Fruit fly (Drosophila melanogaster) whole organism, embryonic: ENCODE results near the gene prd.

Experiments used
- Atf6 ChIP-seq: fragments of 200-800 bp; sonication (Bioruptor generic); IDR thresholded peaks from 2 replicates; pipeline ENCODE4 v1.3.6; 2022; ENCODE audit warnings: missing biosample characterization, missing genetic modification characterization
- BEAF-32 ChIP-seq: fragments of 200-800 bp; sonication (Bioruptor generic); optimal IDR thresholded peaks from 3 replicates; lab custom pipeline; 2017; ENCODE audit warnings: missing biosample characterization, missing genetic modification characterization, mild to moderate bottlenecking, moderate library complexity, missing genetic modification reagents
- C15 ChIP-seq: fragments of 200-800 bp; sonication (Bioruptor generic); IDR thresholded peaks from 3 replicates; pipeline ENCODE4 v1.3.6; 2022; ENCODE audit warnings: missing biosample characterization, missing genetic modification characterization
- CG10267 ChIP-seq: fragments of 200-800 bp; sonication (Bioruptor generic); optimal IDR thresholded peaks from 2 replicates; lab custom pipeline; 2018; ENCODE audit warnings: missing biosample characterization, mild to moderate bottlenecking, missing genetic modification characterization, moderate library complexity
- CG11247 ChIP-seq: fragments of 200-800 bp; sonication (Bioruptor generic); IDR thresholded peaks from 2 replicates; pipeline ENCODE4 v1.3.6; 2022; ENCODE audit warnings: missing biosample characterization, missing genetic modification characterization
- CG11560 ChIP-seq: fragments of 200-800 bp; sonication (Bioruptor generic); IDR thresholded peaks from 3 replicates; pipeline ENCODE4 v1.3.6; 2022; ENCODE audit warnings: missing biosample characterization, missing genetic modification characterization
- CG13424 ChIP-seq: fragments of 200-800 bp; sonication (Bioruptor generic); optimal IDR thresholded peaks from 2 replicates; lab custom pipeline; 2019; ENCODE audit warnings: missing biosample characterization, mild to moderate bottlenecking, missing genetic modification characterization, moderate library complexity
- CG15269 ChIP-seq: fragments of 200-800 bp; sonication (Bioruptor generic); optimal IDR thresholded peaks from 2 replicates; lab custom pipeline; 2018; ENCODE audit warnings: missing biosample characterization, mild to moderate bottlenecking, missing genetic modification characterization, moderate library complexity
- CG16779 ChIP-seq: fragments of 200-800 bp; sonication (Bioruptor generic); IDR thresholded peaks from 2 replicates; pipeline ENCODE4 v1.3.6; 2022; ENCODE audit warnings: missing biosample characterization, missing genetic modification characterization
- CG17328 ChIP-seq: fragments of 200-800 bp; sonication (Bioruptor generic); IDR thresholded peaks from 2 replicates; pipeline ENCODE4 v1.3.6; 2022; ENCODE audit warnings: missing biosample characterization, missing genetic modification characterization
- CG17385 ChIP-seq: fragments of 200-800 bp; sonication (Bioruptor generic); optimal IDR thresholded peaks from 3 replicates; lab custom pipeline; 2018; ENCODE audit warnings: missing biosample characterization, mild to moderate bottlenecking, missing genetic modification characterization
- CG17568 ChIP-seq: fragments of 200-800 bp; sonication (Bioruptor generic); optimal IDR thresholded peaks from 2 replicates; lab custom pipeline; 2018; ENCODE audit warnings: missing biosample characterization, mild to moderate bottlenecking, missing genetic modification characterization, moderate library complexity
- CG17802 ChIP-seq: fragments of 200-800 bp; sonication (Bioruptor generic); optimal IDR thresholded peaks from 2 replicates; lab custom pipeline; 2018; ENCODE audit warnings: missing biosample characterization, mild to moderate bottlenecking, missing genetic modification characterization, moderate library complexity
- CG18619 ChIP-seq: fragments of 200-800 bp; sonication (Bioruptor generic); optimal IDR thresholded peaks from 3 replicates; lab custom pipeline; 2017; ENCODE audit warnings: missing biosample characterization, mild to moderate bottlenecking, missing genetic modification characterization
- CG2116 ChIP-seq: fragments of 200-800 bp; sonication (Bioruptor generic); optimal IDR thresholded peaks from 3 replicates; lab custom pipeline; 2018; ENCODE audit warnings: missing biosample characterization, mild to moderate bottlenecking, missing genetic modification characterization
- CG2712 ChIP-seq: fragments of 200-800 bp; optimal IDR thresholded peaks from 3 replicates; lab custom pipeline; 2019; ENCODE audit warnings: missing biosample characterization, mild to moderate bottlenecking, missing genetic modification characterization, moderate library complexity
- CG30020 ChIP-seq: fragments of 200-800 bp; optimal IDR thresholded peaks from 2 replicates; lab custom pipeline; 2019; ENCODE audit warnings: missing biosample characterization, mild to moderate bottlenecking, missing genetic modification characterization, moderate library complexity
- CG32532 ChIP-seq: fragments of 200-800 bp; sonication (Bioruptor generic); IDR thresholded peaks from 2 replicates; pipeline ENCODE4 v1.3.6; 2022; ENCODE audit warnings: missing biosample characterization, missing genetic modification characterization
- CG32772 ChIP-seq: fragments of 200-800 bp; sonication (Bioruptor generic); IDR thresholded peaks from 2 replicates; pipeline ENCODE4 v1.3.6; 2022; ENCODE audit warnings: missing biosample characterization, missing genetic modification characterization
- CG4360 ChIP-seq: fragments of 200-800 bp; sonication (Bioruptor generic); IDR thresholded peaks from 2 replicates; pipeline ENCODE4 v1.3.6; 2022; ENCODE audit warnings: missing biosample characterization, missing genetic modification characterization
- CG43689 ChIP-seq: fragments of 200-800 bp; sonication (Bioruptor generic); IDR thresholded peaks from 2 replicates; pipeline ENCODE4 v1.3.6; 2022; ENCODE audit warnings: missing biosample characterization, missing genetic modification characterization
- CG4707 ChIP-seq: fragments of 200-800 bp; sonication (Bioruptor generic); optimal IDR thresholded peaks from 2 replicates; lab custom pipeline; 2018; ENCODE audit warnings: missing biosample characterization, mild to moderate bottlenecking, missing genetic modification characterization, moderate library complexity
- CG7839 ChIP-seq: fragments of 200-800 bp; sonication (Bioruptor generic); optimal IDR thresholded peaks from 3 replicates; lab custom pipeline; 2018; ENCODE audit warnings: missing biosample characterization, mild to moderate bottlenecking, missing genetic modification characterization, moderate library complexity
- CG7928 ChIP-seq: fragments of 200-800 bp; sonication (Bioruptor generic); optimal IDR thresholded peaks from 2 replicates; lab custom pipeline; 2017; ENCODE audit warnings: missing biosample characterization, mild to moderate bottlenecking, missing genetic modification characterization
- CG8944 ChIP-seq: fragments of 200-800 bp; sonication (Bioruptor generic); optimal IDR thresholded peaks from 3 replicates; lab custom pipeline; 2016; ENCODE audit warnings: missing biosample characterization, missing genetic modification characterization
- CG9437 ChIP-seq: fragments of 200-800 bp; sonication (Bioruptor generic); optimal IDR thresholded peaks from 2 replicates; lab custom pipeline; 2018; ENCODE audit warnings: missing biosample characterization, mild to moderate bottlenecking, missing genetic modification characterization
- CHES-1-like ChIP-seq: fragments of 200-800 bp; sonication (Bioruptor generic); optimal IDR thresholded peaks from 2 replicates; lab custom pipeline; 2016; ENCODE audit warnings: missing biosample characterization, missing genetic modification characterization
- H2.0 ChIP-seq: fragments of 200-800 bp; sonication (Bioruptor generic); IDR thresholded peaks from 2 replicates; pipeline ENCODE4 v1.3.6; 2022; ENCODE audit warnings: missing biosample characterization, missing genetic modification characterization
- HLH4C ChIP-seq: fragments of 200-800 bp; sonication (Bioruptor generic); IDR thresholded peaks from 3 replicates; pipeline ENCODE4 v1.3.6; 2022; ENCODE audit warnings: missing biosample characterization, missing genetic modification characterization; ENCODE audit not compliant: partially characterized antibody
- HmgD ChIP-seq: fragments of 200-800 bp; sonication (Bioruptor generic); optimal IDR thresholded peaks from 3 replicates; lab custom pipeline; 2016; ENCODE audit warnings: missing biosample characterization, missing genetic modification characterization
- Sin3A ChIP-seq: fragments of >200 bp; optimal IDR thresholded peaks from 2 replicates; lab custom pipeline; 2018
- Trl ChIP-seq, 3 experiments: fragments of >200 bp in 2 of 3; fragments of 200-800 bp in 1 of 3; sonication (Bioruptor generic) in 1 of 3; optimal IDR thresholded peaks; 2 replicates in 1 of 3; 3 replicates in 2 of 3; lab custom pipeline; 2016 to 2017; ENCODE audit warnings: missing biosample characterization in 1 of 3, missing genetic modification characterization in 1 of 3
- Usf ChIP-seq: fragments of 200-800 bp; sonication (Bioruptor generic); optimal IDR thresholded peaks from 2 replicates; lab custom pipeline; 2017; ENCODE audit warnings: missing genotype, missing biosample characterization, missing genetic modification characterization
- Xrp1 ChIP-seq: fragments of 200-800 bp; sonication (Bioruptor generic); IDR thresholded peaks from 2 replicates; pipeline ENCODE4 v1.3.6; 2022; ENCODE audit warnings: missing biosample characterization, missing genetic modification characterization
- cad ChIP-seq: fragments of >200 bp; optimal IDR thresholded peaks from 2 replicates; lab custom pipeline; 2017; ENCODE audit warnings: missing biosample characterization, missing genetic modification characterization
- cato ChIP-seq: fragments of 200-800 bp; sonication (Bioruptor generic); optimal IDR thresholded peaks from 2 replicates; lab custom pipeline; 2016; ENCODE audit warnings: missing biosample characterization, missing genetic modification characterization, borderline replicate concordance
- corto ChIP-seq: fragments of 200-800 bp; sonication (Bioruptor generic); optimal IDR thresholded peaks from 2 replicates; lab custom pipeline; 2016; ENCODE audit warnings: missing biosample characterization, mild to moderate bottlenecking, missing genetic modification characterization, moderate library complexity
- crc ChIP-seq: fragments of 200-800 bp; sonication (Bioruptor generic); optimal IDR thresholded peaks from 2 replicates; lab custom pipeline; 2016; ENCODE audit warnings: missing biosample characterization, missing genetic modification characterization
- dm ChIP-seq: fragments of 200-800 bp; sonication (Bioruptor generic); optimal IDR thresholded peaks from 3 replicates; lab custom pipeline; 2016; ENCODE audit warnings: missing biosample characterization, missing genetic modification characterization
- dpn ChIP-seq, 2 experiments: fragments of 200-800 bp; sonication (Bioruptor generic); optimal IDR thresholded peaks; 3 replicates each; lab custom pipeline; 2016; ENCODE audit warnings: missing biosample characterization in 2 of 2, missing genetic modification characterization in 2 of 2
- emc ChIP-seq: fragments of 200-800 bp; sonication (Bioruptor generic); optimal IDR thresholded peaks from 2 replicates; lab custom pipeline; 2016; ENCODE audit warnings: missing biosample characterization, missing genetic modification characterization
- grau ChIP-seq: fragments of 200-800 bp; optimal IDR thresholded peaks from 3 replicates; lab custom pipeline; 2019; ENCODE audit warnings: missing biosample characterization, mild to moderate bottlenecking, missing genetic modification characterization, moderate library complexity
- gro ChIP-seq: fragments of 200-800 bp; sonication (Bioruptor generic); optimal IDR thresholded peaks from 2 replicates; lab custom pipeline; 2016; ENCODE audit warnings: missing biosample characterization, missing genetic modification characterization
- h ChIP-seq: fragments of >200 bp; optimal IDR thresholded peaks from 2 replicates; lab custom pipeline; 2017
- jing ChIP-seq: fragments of 200-800 bp; sonication (Bioruptor generic); optimal IDR thresholded peaks from 2 replicates; lab custom pipeline; 2018; ENCODE audit warnings: missing biosample characterization, mild to moderate bottlenecking, missing genetic modification characterization
- knrl ChIP-seq: fragments of 200-800 bp; sonication (Bioruptor generic); IDR thresholded peaks from 3 replicates; pipeline ENCODE4 v1.3.6; 2022; ENCODE audit warnings: missing biosample characterization, missing genetic modification characterization; ENCODE audit not compliant: partially characterized antibody
- pb ChIP-seq: fragments of 200-800 bp; sonication (Bioruptor generic); optimal IDR thresholded peaks from 3 replicates; lab custom pipeline; 2016; ENCODE audit warnings: missing biosample characterization, missing genetic modification characterization
- pho ChIP-seq: fragments of 200-800 bp; sonication (Bioruptor generic); optimal IDR thresholded peaks from 2 replicates; lab custom pipeline; 2016; ENCODE audit warnings: missing biosample characterization, missing genetic modification characterization
- ro ChIP-seq: fragments of 200-800 bp; sonication (Bioruptor generic); IDR thresholded peaks from 2 replicates; pipeline ENCODE4 v1.3.6; 2022; ENCODE audit warnings: missing biosample characterization, missing genetic modification characterization
- sd ChIP-seq: fragments of 200-800 bp; sonication (Bioruptor generic); optimal IDR thresholded peaks from 3 replicates; lab custom pipeline; 2018; ENCODE audit warnings: missing biosample characterization, mild to moderate bottlenecking, missing genetic modification characterization, moderate library complexity
- shn ChIP-seq: fragments of 200-800 bp; sonication (Bioruptor generic); optimal IDR thresholded peaks from 3 replicates; lab custom pipeline; 2016; ENCODE audit warnings: missing biosample characterization, missing genetic modification characterization
- zf30C ChIP-seq: fragments of 200-800 bp; sonication (Bioruptor generic); optimal IDR thresholded peaks from 3 replicates; lab custom pipeline; 2018; ENCODE audit warnings: missing biosample characterization, mild to moderate bottlenecking, missing genetic modification characterization

prd gene

DNA sequence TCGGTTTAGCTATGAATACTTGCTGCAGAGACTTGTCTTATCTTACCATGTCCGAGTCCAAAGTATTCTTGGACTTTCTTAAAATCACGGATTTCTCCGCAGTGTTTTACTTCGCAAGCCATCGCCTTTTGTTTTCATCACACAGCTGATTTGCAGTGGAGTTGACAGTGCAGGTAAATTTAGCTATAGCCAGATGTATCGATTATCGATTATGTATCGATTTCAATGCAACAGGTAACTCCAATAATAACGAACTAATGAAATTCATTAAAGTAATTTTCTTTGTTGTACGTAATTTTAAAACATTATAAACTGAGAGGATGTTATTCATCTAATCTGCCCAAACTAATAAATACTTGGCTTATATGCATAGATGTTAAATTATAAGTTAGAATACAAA is 22.6 kb downstream of the prd start, which contains the start of gene Rab3-GAP (continued):
- TF ChIP-seq CG8944 (GFP tag; lab: Kevin White, UChicago) (no peak), CG32532 (GFP tag; lab: Robert Waterston, UW) (no peak), zf30C (GFP tag; lab: Kevin White, UChicago) (no peak), CG15269 (no peak), Xrp1 (GFP tag; lab: Robert Waterston, UW) (no peak), CG17568 (GFP tag; lab: Kevin White, UChicago) (no peak), sd (tag; lab: Kevin White, UChicago) (no peak), CG7839 (tag; lab: Kevin White, UChicago) (no peak), dm (GFP tag; lab: Kevin White, UChicago) (no peak), h (lab: Kevin White, UChicago) (no peak), BEAF-32 (GFP tag; lab: Kevin White, UChicago) (peak; percentile 36), jing (no peak), emc (GFP tag; lab: Kevin White, UChicago) (no peak), corto (GFP tag; lab: Kevin White, UChicago) (no peak), C15 (GFP tag; lab: Robert Waterston, UW) (no peak), ro (no peak), CG9437 (no peak), CHES-1-like (GFP tag; lab: Kevin White, UChicago) (no peak), CG32772 (GFP tag; lab: Robert Waterston, UW) (no peak), Sin3A (lab: Kevin White, UChicago) (no peak), pb (GFP tag; lab: Kevin White, UChicago) (no peak), Trl (optimal IDR thresholded peaks at IDR 0.05; lab: Kevin White, UChicago) (no peak), Trl (GFP tag; optimal IDR thresholded peaks at IDR 0.05; lab: Kevin White, UChicago) (no peak), CG7928 (GFP tag; lab: Kevin White, UChicago) (no peak), pho (GFP tag; lab: Kevin White, UChicago) (no peak), crc (GFP tag; lab: Kevin White, UChicago) (no peak), dpn (GFP tag; optimal IDR thresholded peaks at IDR 0.05; lab: Kevin White, UChicago) (peak in 1 of 2 experiments; percentile 53), HLH4C (peak; percentile 48), Atf6 (GFP tag; lab: Robert Waterston, UW) (0 out of 2 replicates have a peak, but pooled peaks have one; percentile 15), CG18619 (no peak), CG16779 (no peak), cato (GFP tag; lab: Kevin White, UChicago) (no peak), CG10267 (tag; lab: Kevin White, UChicago) (peak; percentile 60), CG2712 (tag; lab: Kevin White, UChicago) (peak; percentile 64), CG43689 (GFP tag; lab: Robert Waterston, UW) (no peak), CG17328 (GFP tag; lab: Robert Waterston, UW) (no peak), CG11247 (GFP tag; lab: Robert Waterston, UW) (no peak), CG4360 (no peak), CG4707 (no peak), CG11560 (no peak), cad (GFP tag; lab: Kevin White, UChicago) (no peak), H2.0 (no peak), gro (GFP tag; lab: Kevin White, UChicago) (no peak), CG13424 (tag; lab: Kevin White, UChicago) (peak; percentile 30), shn (no peak), knrl (no peak), CG17385 (GFP tag; lab: Kevin White, UChicago) (no peak), Usf (no peak), CG17802 (tag; lab: Kevin White, UChicago) (no peak), CG2116 (GFP tag; lab: Kevin White, UChicago) (peak; percentile 85), CG30020 (tag; lab: Kevin White, UChicago) (peak; percentile 26), HmgD (GFP tag; lab: Kevin White, UChicago) (no peak), grau (tag; lab: Kevin White, UChicago) (peak; percentile 98)
